Worm (Caenorhabditis elegans): ENCODE results near the gene B0280.2.
A peak's percentile ranks its signal among the peaks of the same experiment; 100 is the strongest.

B0280.2 gene

ce11 chrIII:7166664-7167567 is 42.5 kb downstream of the B0280.2 start (continued):
- TF ChIP-seq ztf-1 (GFP tag; conservative IDR thresholded peaks at IDR 0.05) = no peak
- TF ChIP-seq nhr-77 (tag; optimal IDR thresholded peaks at IDR 0.05) = no peak
- TF ChIP-seq lin-11 (tag; optimal IDR thresholded peaks at IDR 0.05) = peak; percentile 63

- no peak for TF ChIP-seq elt-3 (tag; optimal IDR thresholded peaks at IDR 0.05)
- no peak for TF ChIP-seq sma-9 (GFP tag; optimal IDR thresholded peaks at IDR 0.05)
- TF ChIP-seq sma-9 (tag; optimal IDR thresholded peaks at IDR 0.05) = no peak
- no peak for TF ChIP-seq ZK546.5 (tag; optimal IDR thresholded peaks at IDR 0.05)
- no peak for TF ChIP-seq nhr-23 (tag; optimal IDR thresholded peaks at IDR 0.05)
- TF ChIP-seq mab-5 (tag; optimal IDR thresholded peaks at IDR 0.05) = no peak
- TF ChIP-seq C34F6.9 (tag; optimal IDR thresholded peaks at IDR 0.05) = no peak
- TF ChIP-seq dmd-4 (tag; optimal IDR thresholded peaks at IDR 0.05) = no peak
- no peak for TF ChIP-seq crh-2 (tag; optimal IDR thresholded peaks at IDR 0.05)
- no peak for TF ChIP-seq R02D3.7 (tag; optimal IDR thresholded peaks at IDR 0.05)
- no peak for TF ChIP-seq ztf-1 (GFP tag; conservative IDR thresholded peaks at IDR 0.05)
Measured at ce11 chrIII:7167568-7167937, 43.1 kb downstream of the B0280.2 start, which contains the start of gene acs-4. Gene acs-4, plus strand, starts transcription at chrIII:7167838.

- no peak for TF ChIP-seq ztf-11 (tag; optimal IDR thresholded peaks at IDR 0.05)
- no peak for TF ChIP-seq ama-1 (optimal IDR thresholded peaks at IDR 0.05)
- TF ChIP-seq ceh-16 (tag; optimal IDR thresholded peaks at IDR 0.05) = no peak
- no peak for TF ChIP-seq nhr-11 (tag; optimal IDR thresholded peaks at IDR 0.05)
- no peak for TF ChIP-seq peb-1 (tag; optimal IDR thresholded peaks at IDR 0.05)
- no peak for TF ChIP-seq F13H6.1 (tag; optimal IDR thresholded peaks at IDR 0.05)
- TF ChIP-seq snpc-4 (tag; optimal IDR thresholded peaks at IDR 0.05) = no peak
- TF ChIP-seq ZK546.5 (tag; optimal IDR thresholded peaks at IDR 0.05) = no peak
- no peak for TF ChIP-seq sma-3 (GFP tag; optimal IDR thresholded peaks at IDR 0.05)
- no peak for TF ChIP-seq ztf-4 (tag; optimal IDR thresholded peaks at IDR 0.05)
- TF ChIP-seq unc-55 (GFP tag; optimal IDR thresholded peaks at IDR 0.05) = no peak
- TF ChIP-seq skn-1 (tag; optimal IDR thresholded peaks at IDR 0.05) = no peak
- no peak for TF ChIP-seq gmeb-1 (tag; optimal IDR thresholded peaks at IDR 0.05)
- no peak for TF ChIP-seq nhr-77 (tag; optimal IDR thresholded peaks at IDR 0.05)
Measured at ce11 chrIII:7170090-7170489, 45.6 kb downstream of the B0280.2 start.

Data from whole organism, L2 larva.